Fruit fly (Drosophila melanogaster): ENCODE data around the gene primo-1.

DNA sequence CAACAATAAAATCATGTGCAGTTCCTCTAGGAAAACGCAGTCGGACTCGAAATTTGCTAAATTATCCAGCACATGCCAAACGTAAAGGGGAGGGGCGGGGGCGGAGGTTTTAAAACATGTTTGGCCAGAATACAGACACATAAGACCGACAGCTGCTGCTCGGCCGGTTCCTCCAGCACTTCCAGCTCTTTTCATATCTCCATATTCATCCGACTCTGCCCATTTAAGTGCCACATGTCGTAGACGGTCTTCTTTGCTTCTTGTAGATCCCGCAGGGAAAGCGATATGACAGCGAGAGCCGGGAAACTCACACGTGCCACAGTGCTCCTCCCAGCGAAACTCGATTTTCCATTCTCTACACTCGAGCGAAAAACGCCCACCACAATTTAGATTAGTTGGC, 7.4 kb upstream of the primo-1 start:
- TF ChIP-seq Clk (GFP tag; optimal IDR thresholded peaks at IDR 0.05) (no peak), tj (GFP tag; optimal IDR thresholded peaks at IDR 0.05) (no peak), CG14711 (tag; optimal IDR thresholded peaks at IDR 0.05) (no peak), CG1620 (GFP tag; optimal IDR thresholded peaks at IDR 0.05) (no peak), CG12768 (GFP tag; optimal IDR thresholded peaks at IDR 0.05) (no peak), cnc (optimal IDR thresholded peaks at IDR 0.05) (no peak), ovo (GFP tag; optimal IDR thresholded peaks at IDR 0.05) (no peak)

Data from whole organism, adult.